Worm (Caenorhabditis elegans) whole organism, L4/young adult: Measurements from ENCODE around the gene best-3.

Experiments
- W03F9.2 ChIP-seq: fragments of 150-350 bp; optimal IDR thresholded peaks from 2 replicates; lab custom pipeline; 2014; ENCODE audit warnings: missing biosample characterization, missing genetic modification characterization
- him-1 ChIP-seq: sonication (generic microtip); optimal IDR thresholded peaks from 2 replicates; lab custom pipeline; 2016; ENCODE audit warnings: missing genotype, missing genetic modification reagents, missing genetic modification characterization, missing compliant biosample characterization

ce11 chrII:31521-31920 lies 18.7 kb downstream of the best-3 start, which contains the start of the genes F23F1.5 and fbxc-54:
- TF ChIP-seq him-1 = no peak
- no peak for TF ChIP-seq W03F9.2 (tag; lab: Kevin White, UChicago)
